Fruit fly (Drosophila melanogaster) whole organism, pupa: Measurements from ENCODE around the gene CG17260.

ENCODE experiments used
- CG10348 ChIP-seq: fragments of 200-800 bp; sonication (Bioruptor generic); IDR thresholded peaks from 2 replicates; pipeline ENCODE4 v1.3.6; 2022; ENCODE audit warnings: missing biosample characterization, missing genetic modification characterization
- CG12605 ChIP-seq: fragments of 200-800 bp; sonication (Bioruptor generic); IDR thresholded peaks from 2 replicates; pipeline ENCODE4 v1.3.6; 2022; ENCODE audit warnings: missing biosample characterization, missing genetic modification characterization
- CG13204 ChIP-seq: fragments of 200-800 bp; sonication (Bioruptor generic); optimal IDR thresholded peaks from 2 replicates; lab custom pipeline; 2018; ENCODE audit warnings: missing biosample characterization, mild to moderate bottlenecking, missing genetic modification characterization, moderate library complexity
- CG14655 ChIP-seq: fragments of 200-800 bp; sonication (Bioruptor generic); optimal IDR thresholded peaks from 3 replicates; lab custom pipeline; 2017; ENCODE audit warnings: mild to moderate bottlenecking, missing biosample characterization, missing genetic modification reagents, missing genetic modification characterization
- CG15710 ChIP-seq: fragments of 200-800 bp; sonication (Bioruptor generic); optimal IDR thresholded peaks from 2 replicates; lab custom pipeline; 2018; ENCODE audit warnings: missing biosample characterization, mild to moderate bottlenecking, missing genetic modification characterization, moderate library complexity
- CG17806 ChIP-seq: fragments of 200-800 bp; sonication (Bioruptor generic); optimal IDR thresholded peaks from 2 replicates; lab custom pipeline; 2018; ENCODE audit warnings: missing biosample characterization, mild to moderate bottlenecking, missing genetic modification characterization, moderate library complexity
- CG32121 ChIP-seq: fragments of 200-800 bp; sonication (Bioruptor generic); IDR thresholded peaks from 2 replicates; pipeline ENCODE4 v1.3.6; 2022; ENCODE audit warnings: missing biosample characterization, missing genetic modification characterization
- CG34367 ChIP-seq: fragments of 200-800 bp; sonication (Bioruptor generic); optimal IDR thresholded peaks from 2 replicates; lab custom pipeline; 2018; ENCODE audit warnings: missing biosample characterization, mild to moderate bottlenecking, missing genetic modification characterization
- CG4496 ChIP-seq: fragments of 200-800 bp; sonication (Bioruptor generic); IDR thresholded peaks from 3 replicates; pipeline ENCODE4 v1.3.6; 2022; ENCODE audit warnings: missing biosample characterization, missing genetic modification characterization
- CG8159 ChIP-seq: fragments of 200-800 bp; sonication (Bioruptor generic); optimal IDR thresholded peaks from 3 replicates; lab custom pipeline; 2018; ENCODE audit warnings: missing biosample characterization, mild to moderate bottlenecking, missing genetic modification characterization, moderate library complexity
- CG8301 ChIP-seq: fragments of 200-800 bp; sonication (Bioruptor generic); optimal IDR thresholded peaks from 2 replicates; lab custom pipeline; 2018; ENCODE audit warnings: missing biosample characterization, mild to moderate bottlenecking, missing genetic modification characterization
- CG9948 ChIP-seq: fragments of 200-800 bp; sonication (Bioruptor generic); optimal IDR thresholded peaks from 2 replicates; lab custom pipeline; 2018; ENCODE audit warnings: missing biosample characterization, mild to moderate bottlenecking, missing genetic modification characterization, moderate library complexity
- D1 ChIP-seq: fragments of 200-800 bp; sonication (Bioruptor generic); optimal IDR thresholded peaks from 2 replicates; lab custom pipeline; 2018; ENCODE audit warnings: missing biosample characterization, mild to moderate bottlenecking, missing genetic modification characterization, moderate library complexity
- EcR ChIP-seq: fragments of 200-800 bp; sonication (Bioruptor generic); optimal IDR thresholded peaks from 3 replicates; lab custom pipeline; 2019; ENCODE audit warnings: missing biosample characterization, missing genetic modification characterization, mild to moderate bottlenecking, moderate library complexity, missing genetic modification reagents
- Ets98B ChIP-seq: fragments of 200-800 bp; sonication (Bioruptor generic); IDR thresholded peaks from 2 replicates; pipeline ENCODE4 v1.3.6; 2022; ENCODE audit warnings: missing biosample characterization, missing genetic modification characterization
- Pif1A ChIP-seq: fragments of 200-800 bp; sonication (Bioruptor generic); optimal IDR thresholded peaks from 3 replicates; lab custom pipeline; 2016; ENCODE audit warnings: missing biosample characterization, missing genetic modification characterization
- Pif1B ChIP-seq: fragments of 200-800 bp; sonication (Bioruptor generic); optimal IDR thresholded peaks from 3 replicates; lab custom pipeline; 2016; ENCODE audit warnings: missing biosample characterization, missing genetic modification characterization
- Snoo ChIP-seq: fragments of 200-800 bp; sonication (Bioruptor generic); optimal IDR thresholded peaks from 3 replicates; lab custom pipeline; 2017; ENCODE audit warnings: missing biosample characterization, mild to moderate bottlenecking, missing genetic modification characterization, inconsistent platforms
- fd96Ca ChIP-seq: fragments of 200-800 bp; sonication (Bioruptor generic); IDR thresholded peaks from 3 replicates; pipeline ENCODE4 v1.3.6; 2022; ENCODE audit warnings: missing biosample characterization, missing genetic modification characterization
- gl ChIP-seq: fragments of 200-800 bp; sonication (Bioruptor generic); optimal IDR thresholded peaks from 2 replicates; lab custom pipeline; 2018; ENCODE audit warnings: missing biosample characterization, mild to moderate bottlenecking, missing genetic modification characterization
- rn ChIP-seq: fragments of 200-800 bp; sonication (Bioruptor generic); IDR thresholded peaks from 2 replicates; pipeline ENCODE4 v1.3.6; 2022; ENCODE audit warnings: missing biosample characterization, missing genetic modification characterization

CG17260 gene

DNA sequence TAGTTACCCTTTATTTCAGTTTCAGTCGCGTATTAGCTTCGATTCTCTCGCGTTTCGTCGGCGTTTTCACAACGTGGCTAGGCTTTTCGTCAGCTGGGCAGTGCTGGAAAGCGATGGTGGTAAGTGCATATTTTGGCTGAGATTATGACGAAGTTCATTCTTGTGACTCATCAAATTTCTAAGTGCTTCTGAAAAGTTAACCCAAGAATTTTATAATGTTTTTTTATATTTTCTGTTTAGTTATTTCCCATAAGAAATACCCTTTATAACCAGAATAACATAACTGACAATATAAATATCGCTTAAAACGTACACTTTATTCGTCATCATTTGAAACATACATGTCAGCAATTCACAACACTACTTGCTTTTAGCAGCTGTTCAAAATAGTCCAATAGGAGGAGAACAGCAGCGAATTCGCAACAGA lies at the start of gene CG17260, which contains the start of gene SerRS:
Gene CG17260, plus strand, starts transcription at position 78 of the 427 bp plus-strand sequence.
Gene SerRS, minus strand, starts transcription at position 251 of the 427 bp plus-strand sequence.
- peak; percentile 66 for TF ChIP-seq CG12605
- peak; percentile 76 for TF ChIP-seq CG34367 (tag; lab: Kevin White, UChicago)
- peak; percentile 61 for TF ChIP-seq gl (tag; lab: Kevin White, UChicago)
- TF ChIP-seq CG8159 = peak; percentile 86
- TF ChIP-seq D1 (tag; lab: Kevin White, UChicago) = no peak
- no peak for TF ChIP-seq EcR
- peak; percentile 91 for TF ChIP-seq CG32121 (GFP tag; lab: Robert Waterston, UW)
- peak; percentile 84 for TF ChIP-seq Pif1B (GFP tag; lab: Kevin White, UChicago)
- TF ChIP-seq CG15710 (tag; lab: Kevin White, UChicago) = peak; percentile 89
- TF ChIP-seq Pif1A (GFP tag; lab: Kevin White, UChicago) = no peak
- peak; percentile 86 for TF ChIP-seq CG8301 (tag; lab: Kevin White, UChicago)
- TF ChIP-seq CG4496 (GFP tag; lab: Robert Waterston, UW) = peak; percentile 91
- peak; percentile 82 for TF ChIP-seq Ets98B
- TF ChIP-seq fd96Ca (GFP tag; lab: Robert Waterston, UW) = peak; percentile 76
- peak; percentile 90 for TF ChIP-seq CG17806 (tag; lab: Kevin White, UChicago)
- TF ChIP-seq rn (GFP tag; lab: Robert Waterston, UW) = peak; percentile 82
- no peak for TF ChIP-seq CG13204
- TF ChIP-seq Snoo = peak; percentile 81
- no peak for TF ChIP-seq CG14655 (GFP tag; lab: Kevin White, UChicago)
- peak; percentile 90 for TF ChIP-seq CG9948
- TF ChIP-seq CG10348 = peak; percentile 90

DNA sequence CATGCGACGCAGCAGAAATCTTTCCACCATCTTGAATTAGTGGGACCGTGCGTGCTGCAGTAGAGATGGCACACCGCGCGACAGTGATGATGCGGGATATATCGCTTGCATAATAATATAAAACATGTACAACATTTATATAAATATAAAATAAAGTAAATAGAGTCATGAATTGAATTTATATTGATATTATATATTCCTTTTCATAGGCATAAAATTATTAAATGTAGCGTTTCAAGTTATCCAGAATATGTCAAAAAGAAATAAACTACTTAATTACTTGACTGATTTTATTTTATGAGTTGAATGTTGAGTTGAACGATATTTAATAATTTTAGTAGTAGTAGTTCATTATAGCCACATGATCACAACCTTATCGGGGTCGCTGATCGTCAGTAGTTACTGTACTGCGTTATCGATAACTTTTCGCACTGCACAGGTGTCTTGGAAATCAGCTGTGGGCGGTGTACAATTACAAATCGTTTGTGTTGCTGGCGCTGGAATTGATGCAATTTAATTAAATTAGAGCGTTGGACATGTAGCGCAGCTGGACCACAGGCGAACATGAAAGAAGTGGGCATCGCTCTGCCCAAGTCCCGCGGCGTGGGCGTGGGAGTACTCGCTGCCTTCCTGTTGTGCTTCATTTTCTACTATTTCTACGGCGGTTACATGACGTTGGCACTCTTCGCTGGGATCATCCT lies 49.2 kb upstream of the CG17260 start, which contains the start of the genes Chd1 and Bem46:
Gene Chd1, minus strand, starts transcription at position 43 of the 701 bp plus-strand sequence.
Gene Bem46, plus strand, starts transcription at position 436 of the 701 bp plus-strand sequence.
- TF ChIP-seq rn (GFP tag; lab: Robert Waterston, UW) = peak; percentile 55; the same call in 1 of the 2 replicates
- TF ChIP-seq CG15710 (tag; lab: Kevin White, UChicago) = peak; percentile 80
- TF ChIP-seq EcR = no peak
- peak; percentile 71 for TF ChIP-seq CG12605
- peak; percentile 75 for TF ChIP-seq CG17806 (tag; lab: Kevin White, UChicago)
- no peak for TF ChIP-seq CG13204
- TF ChIP-seq Pif1B (GFP tag; lab: Kevin White, UChicago) = no peak
- no peak for TF ChIP-seq D1 (tag; lab: Kevin White, UChicago)
- TF ChIP-seq CG14655 (GFP tag; lab: Kevin White, UChicago) = no peak
- TF ChIP-seq CG9948 = peak; percentile 84
- TF ChIP-seq fd96Ca (GFP tag; lab: Robert Waterston, UW) = peak; percentile 77
- peak; percentile 79 for TF ChIP-seq Snoo
- peak; percentile 34 for TF ChIP-seq gl (tag; lab: Kevin White, UChicago)
- TF ChIP-seq Ets98B = peak; percentile 64; the same call in 1 of the 2 replicates
- TF ChIP-seq CG10348 = no peak
- peak; percentile 85 for TF ChIP-seq CG8159
- peak; percentile 90 for TF ChIP-seq CG4496 (GFP tag; lab: Robert Waterston, UW)
- peak; percentile 72 for TF ChIP-seq CG34367 (tag; lab: Kevin White, UChicago)
- peak; percentile 76 for TF ChIP-seq CG32121 (GFP tag; lab: Robert Waterston, UW)
- no peak for TF ChIP-seq CG8301 (tag; lab: Kevin White, UChicago)
- TF ChIP-seq Pif1A (GFP tag; lab: Kevin White, UChicago) = no peak

DNA sequence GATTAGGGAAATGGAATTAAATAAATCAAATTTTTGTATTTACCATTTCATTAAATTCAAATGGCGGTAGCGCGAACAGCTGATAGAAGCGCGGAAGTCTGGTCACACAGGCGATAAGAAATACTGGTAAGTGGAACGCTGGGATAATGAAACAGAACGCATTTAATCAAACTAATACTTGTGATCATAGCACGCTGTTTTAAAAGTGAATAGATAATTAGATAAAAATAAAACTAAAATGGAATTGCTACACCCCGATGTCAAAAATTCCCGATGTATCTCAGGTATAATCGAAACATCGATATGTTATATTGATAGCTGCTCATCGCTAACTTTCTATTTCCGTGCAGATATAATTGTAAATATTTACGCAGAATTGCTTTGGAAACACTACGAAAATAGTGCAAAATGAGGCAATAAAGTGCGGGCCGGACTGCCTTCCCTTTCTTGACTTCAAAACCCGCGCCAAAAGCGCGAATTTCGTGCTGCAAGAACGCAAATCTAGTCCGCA lies 44.3 kb upstream of the CG17260 start, which contains the start of the genes okr and CG3558:
Gene okr, minus strand, starts transcription at position 96 of the 511 bp plus-strand sequence.
Gene CG3558, plus strand, starts transcription at position 207 of the 511 bp plus-strand sequence.
- TF ChIP-seq CG10348 (no peak), Pif1A (GFP tag; lab: Kevin White, UChicago) (no peak), CG9948 (no peak), CG15710 (tag; lab: Kevin White, UChicago) (no peak), D1 (tag; lab: Kevin White, UChicago) (no peak), EcR (no peak)

DNA sequence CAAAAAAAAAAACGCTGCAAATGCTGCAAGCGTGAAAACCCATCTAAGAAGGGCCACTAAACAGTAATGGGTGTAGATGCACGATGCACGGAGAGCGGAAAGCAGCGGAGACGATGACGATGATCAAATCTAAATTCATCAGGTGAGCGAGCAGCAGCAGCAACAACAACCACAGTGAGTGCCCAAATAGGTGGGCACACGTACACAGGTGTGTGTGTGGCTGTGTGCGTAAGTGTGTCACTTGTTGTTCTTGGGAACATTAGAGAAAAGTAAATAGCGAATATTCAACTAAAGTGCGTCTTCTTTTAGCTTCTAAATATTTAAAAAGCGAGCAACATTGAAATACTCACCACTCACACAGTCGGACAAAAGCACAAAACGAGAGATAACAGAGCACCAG lies 43.8 kb upstream of the CG17260 start:
- TF ChIP-seq CG4496 (GFP tag; lab: Robert Waterston, UW) (no peak), CG10348 (no peak), CG13204 (no peak), Ets98B (no peak)

DNA sequence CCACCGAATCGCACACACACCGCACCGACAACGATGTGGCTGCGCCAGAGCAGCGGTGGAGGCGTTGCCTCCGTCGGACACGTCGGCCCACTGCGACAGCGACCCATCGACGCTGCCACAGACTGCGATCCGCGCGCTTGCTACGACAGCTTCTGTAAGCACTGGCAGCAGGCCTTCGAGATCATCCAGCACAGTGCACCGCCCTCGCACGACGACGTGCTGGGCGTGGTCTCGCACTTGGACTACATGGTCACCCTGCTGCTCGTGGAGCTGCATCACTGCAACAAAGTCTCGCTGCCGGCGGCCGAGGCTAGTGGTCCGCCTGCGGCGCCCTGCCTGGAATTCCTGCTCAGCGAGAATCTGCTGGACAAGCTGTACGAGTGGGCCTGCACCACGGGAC lies 43.3 kb upstream of the CG17260 start:
- TF ChIP-seq Snoo (no peak), CG32121 (GFP tag; lab: Robert Waterston, UW) (peak; percentile 21; the same call in 1 of the 2 replicates), fd96Ca (GFP tag; lab: Robert Waterston, UW) (0 out of 3 replicates have a peak, but pooled peaks have one; percentile 22)

DNA sequence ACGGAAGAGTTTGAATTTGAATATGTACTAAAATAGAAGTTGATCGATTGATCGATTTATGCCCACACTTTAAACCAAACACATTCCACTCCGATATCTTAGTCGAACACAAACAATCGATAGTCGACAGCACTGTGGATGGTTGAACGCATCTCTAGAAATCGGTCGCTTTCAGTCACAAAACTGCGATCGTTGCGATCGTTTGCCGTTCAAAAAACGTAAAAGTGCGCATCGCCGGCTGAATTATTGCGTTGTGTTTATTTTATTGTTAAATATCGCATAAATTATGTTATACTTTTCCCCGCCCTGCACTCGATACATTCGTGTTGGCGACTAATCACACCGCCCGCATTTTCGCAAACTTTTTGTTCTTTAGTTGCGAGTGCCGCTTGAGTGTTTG lies 37.9 kb upstream of the CG17260 start, which contains the start of gene Ccdc85:
Gene Ccdc85, plus strand, starts transcription at position 174 of the 400 bp plus-strand sequence.
- TF ChIP-seq CG34367 (tag; lab: Kevin White, UChicago) (no peak), D1 (tag; lab: Kevin White, UChicago) (no peak), Pif1A (GFP tag; lab: Kevin White, UChicago) (no peak), rn (GFP tag; lab: Robert Waterston, UW) (no peak), CG32121 (GFP tag; lab: Robert Waterston, UW) (no peak), CG9948 (no peak), CG10348 (no peak), CG14655 (GFP tag; lab: Kevin White, UChicago) (no peak), CG8301 (tag; lab: Kevin White, UChicago) (no peak), EcR (peak; percentile 3), gl (tag; lab: Kevin White, UChicago) (no peak), Pif1B (GFP tag; lab: Kevin White, UChicago) (no peak), fd96Ca (GFP tag; lab: Robert Waterston, UW) (no peak), CG12605 (0 out of 2 replicates have a peak, but pooled peaks have one; percentile 11), Ets98B (no peak), Snoo (no peak), CG4496 (GFP tag; lab: Robert Waterston, UW) (no peak)
